Fruit fly (Drosophila melanogaster): ENCODE data around the gene Snx27.

- TF ChIP-seq lola (GFP tag; optimal IDR thresholded peaks at IDR 0.05) (no peak), br (GFP tag; optimal IDR thresholded peaks at IDR 0.05) (no peak), Dfd (GFP tag; optimal IDR thresholded peaks at IDR 0.05) (no peak)
These were observed 47.7 kb downstream of the Snx27 start for dm6 chrX:5690216-5690523.
